Worm (Caenorhabditis elegans) whole organism, L4 larva: ENCODE results near the gene scl-8.
A peak's percentile ranks its signal among the peaks of the same experiment; 100 is the strongest.

ENCODE experiments used
- F26F4.8 ChIP-seq: fragments of 200-800 bp; sonication (Bioruptor generic); conservative IDR thresholded peaks from 2 replicates; pipeline ENCODE4 v1.3.6; 2022; ENCODE audit warnings: missing genetic modification characterization, missing compliant biosample characterization
- F37D6.2 ChIP-seq: sonication (generic microtip); optimal IDR thresholded peaks from 2 replicates; lab custom pipeline; 2016; ENCODE audit warnings: mild to moderate bottlenecking, missing genetic modification characterization, missing compliant biosample characterization
- R02D3.7 ChIP-seq: fragments of 150-350 bp; sonication (generic microtip); optimal IDR thresholded peaks from 3 replicates; lab custom pipeline; 2014; ENCODE audit warnings: missing biosample characterization, missing genetic modification characterization
- T26A8.4 ChIP-seq: fragments of 200-800 bp; sonication (Bioruptor generic); IDR thresholded peaks from 2 replicates; pipeline ENCODE4 v1.3.6; 2022; ENCODE audit warnings: missing genetic modification characterization, missing compliant biosample characterization
- Y5F2A.4 ChIP-seq: fragments of 200-800 bp; sonication (Bioruptor generic); optimal IDR thresholded peaks from 2 replicates; lab custom pipeline; 2018; ENCODE audit warnings: mild to moderate bottlenecking, missing genetic modification characterization, missing compliant biosample characterization
- Y75B8A.6 ChIP-seq: fragments of 200-800 bp; sonication (Bioruptor generic); IDR thresholded peaks from 2 replicates; pipeline ENCODE4 v1.3.6; 2022; ENCODE audit warnings: missing genetic modification reagents, missing genetic modification characterization, missing compliant biosample characterization
- ZK337.2 ChIP-seq: fragments of 200-800 bp; sonication (Bioruptor generic); IDR thresholded peaks from 2 replicates; pipeline ENCODE4 v1.3.6; 2022; ENCODE audit warnings: missing genetic modification reagents, missing genetic modification characterization, missing compliant biosample characterization
- aly-2 ChIP-seq: sonication (generic microtip); optimal IDR thresholded peaks from 2 replicates; lab custom pipeline; 2018; ENCODE audit warnings: missing biosample characterization, missing genetic modification characterization
- arid-1 ChIP-seq: fragments of 200-800 bp; sonication (Bioruptor generic); conservative IDR thresholded peaks from 2 replicates; pipeline ENCODE4 v1.3.6; 2022; ENCODE audit warnings: missing genetic modification reagents, missing genetic modification characterization, missing compliant biosample characterization
- ceh-32 ChIP-seq: sonication (generic microtip); optimal IDR thresholded peaks from 2 replicates; lab custom pipeline; 2016; ENCODE audit warnings: mild to moderate bottlenecking, missing genetic modification characterization, missing compliant biosample characterization; ENCODE audit not compliant: poor library complexity
- cey-2 ChIP-seq: sonication (generic microtip); optimal IDR thresholded peaks from 3 replicates; lab custom pipeline; 2017; ENCODE audit warnings: missing genetic modification characterization, mild to moderate bottlenecking, missing compliant biosample characterization, antibody characterized with exemption, borderline replicate concordance; ENCODE audit not compliant: insufficient read depth
- daf-8 ChIP-seq: fragments of 200-800 bp; sonication (Bioruptor generic); IDR thresholded peaks from 2 replicates; pipeline ENCODE4 v1.3.6; 2022; ENCODE audit warnings: missing genetic modification characterization, missing compliant biosample characterization
- dmd-6 ChIP-seq: fragments of 200-800 bp; sonication (Bioruptor generic); IDR thresholded peaks from 2 replicates; pipeline ENCODE4 v1.3.6; 2022; ENCODE audit warnings: missing genetic modification reagents, missing genetic modification characterization, missing compliant biosample characterization
- dmd-8 ChIP-seq: fragments of 200-800 bp; sonication (Bioruptor generic); IDR thresholded peaks from 2 replicates; pipeline ENCODE4 v1.3.6; 2022; ENCODE audit warnings: missing genetic modification characterization, missing compliant biosample characterization
- dmd-9 ChIP-seq: fragments of 200-800 bp; sonication (Bioruptor generic); IDR thresholded peaks from 2 replicates; pipeline ENCODE4 v1.3.6; 2022; ENCODE audit warnings: missing genetic modification reagents, missing genetic modification characterization, missing compliant biosample characterization
- dve-1 ChIP-seq: sonication (generic microtip); optimal IDR thresholded peaks from 2 replicates; lab custom pipeline; 2017; ENCODE audit warnings: antibody characterized with exemption, mild to moderate bottlenecking, missing genetic modification characterization, missing compliant biosample characterization; ENCODE audit not compliant: insufficient read depth
- hif-1 ChIP-seq, 2 experiments: sonication (generic microtip); optimal IDR thresholded peaks; 2 replicates each; lab custom pipeline; 2016 to 2017; ENCODE audit warnings: missing compliant biosample characterization in 2 of 2, missing genetic modification characterization in 2 of 2, missing genetic modification reagents in 2 of 2, missing genotype in 2 of 2, mild to moderate bottlenecking in 1 of 2
- hlh-11 ChIP-seq: fragments of 200-800 bp; sonication (Bioruptor generic); optimal IDR thresholded peaks from 2 replicates; lab custom pipeline; 2018; ENCODE audit warnings: mild to moderate bottlenecking, missing genetic modification characterization, missing compliant biosample characterization
- hlh-30 ChIP-seq: sonication (generic microtip); optimal IDR thresholded peaks from 2 replicates; lab custom pipeline; 2017; ENCODE audit warnings: antibody characterized with exemption, mild to moderate bottlenecking, missing genetic modification characterization, missing compliant biosample characterization; ENCODE audit not compliant: insufficient read depth
- lin-1 ChIP-seq: fragments of 200-800 bp; sonication (Bioruptor generic); IDR thresholded peaks from 2 replicates; pipeline ENCODE4 v1.3.6; 2022; ENCODE audit warnings: missing genetic modification reagents, missing genetic modification characterization, missing compliant biosample characterization
- lin-38 ChIP-seq: fragments of 200-800 bp; sonication (Bioruptor generic); IDR thresholded peaks from 2 replicates; pipeline ENCODE4 v1.3.6; 2022; ENCODE audit warnings: missing genetic modification reagents, missing genetic modification characterization, missing compliant biosample characterization
- lin-39 ChIP-seq: fragments of 150-350 bp; optimal IDR thresholded peaks from 2 replicates; lab custom pipeline; 2014; ENCODE audit warnings: missing biosample characterization, missing genetic modification reagents, missing genetic modification characterization
- lsy-2 ChIP-seq, 2 experiments: fragments of 150-350 bp in 1 of 2; sonication (generic microtip) in 1 of 2; optimal IDR thresholded peaks; 2 replicates each; lab custom pipeline; 2014 to 2017; ENCODE audit warnings: missing biosample characterization in 2 of 2, missing genetic modification characterization in 2 of 2
- madf-9 ChIP-seq: fragments of 200-800 bp; sonication (Bioruptor generic); conservative IDR thresholded peaks from 2 replicates; pipeline ENCODE4 v1.3.6; 2022; ENCODE audit warnings: missing genetic modification reagents, missing genetic modification characterization, missing compliant biosample characterization
- mdl-1 ChIP-seq, 2 experiments: fragments of 150-350 bp in 1 of 2; sonication (generic microtip) in 1 of 2; optimal IDR thresholded peaks; 2 replicates each; lab custom pipeline; 2014 to 2017; ENCODE audit warnings: missing biosample characterization in 2 of 2, missing genetic modification characterization in 2 of 2
- mes-2 ChIP-seq: sonication (generic microtip); optimal IDR thresholded peaks from 2 replicates; lab custom pipeline; 2016; ENCODE audit warnings: missing genotype, mild to moderate bottlenecking, missing genetic modification characterization, missing compliant biosample characterization; ENCODE audit not compliant: poor library complexity, severe bottlenecking
- mxl-3 ChIP-seq: fragments of 200-800 bp; sonication (Bioruptor generic); optimal IDR thresholded peaks from 2 replicates; lab custom pipeline; 2018; ENCODE audit warnings: mild to moderate bottlenecking, missing genetic modification characterization, missing compliant biosample characterization
- nhr-102 ChIP-seq: sonication (generic microtip); optimal IDR thresholded peaks from 2 replicates; lab custom pipeline; 2016; ENCODE audit warnings: mild to moderate bottlenecking, missing genetic modification characterization, moderate library complexity, missing compliant biosample characterization
- nhr-28 ChIP-seq: fragments of 150-350 bp; optimal IDR thresholded peaks from 2 replicates; lab custom pipeline; 2014; ENCODE audit warnings: missing biosample characterization, missing genetic modification characterization
- nhr-48 ChIP-seq: sonication (generic microtip); optimal IDR thresholded peaks from 2 replicates; lab custom pipeline; 2016; ENCODE audit warnings: mild to moderate bottlenecking, missing genetic modification characterization, missing compliant biosample characterization
- snpc-1.2 ChIP-seq: fragments of 200-800 bp; sonication (Bioruptor generic); IDR thresholded peaks from 2 replicates; pipeline ENCODE4 v1.3.6; 2022; ENCODE audit warnings: missing genetic modification reagents, missing genetic modification characterization, missing compliant biosample characterization
- tra-1 ChIP-seq: fragments of 200-800 bp; sonication (Bioruptor generic); IDR thresholded peaks from 2 replicates; pipeline ENCODE4 v1.3.6; 2022; ENCODE audit warnings: missing genetic modification reagents, missing genetic modification characterization, missing compliant biosample characterization
- unc-39 ChIP-seq: sonication (generic microtip); optimal IDR thresholded peaks from 2 replicates; lab custom pipeline; 2017; ENCODE audit warnings: missing biosample characterization, missing genetic modification characterization
- unc-62 ChIP-seq, 3 experiments: fragments of 150-350 bp in 1 of 3; sonication (generic microtip); optimal IDR thresholded peaks in 2 of 3; peaks in 1 of 3; 1 replicate in 1 of 3; 2 replicates in 2 of 3; lab custom pipeline; 2014 to 2017; ENCODE audit warnings: missing biosample characterization in 3 of 3, missing genetic modification characterization in 3 of 3, missing genetic modification reagents in 3 of 3, missing genotype in 1 of 3
- vab-7 ChIP-seq: fragments of 200-800 bp; sonication (Bioruptor generic); IDR thresholded peaks from 2 replicates; pipeline ENCODE4 v1.3.6; 2022; ENCODE audit warnings: missing genetic modification reagents, missing genetic modification characterization, missing compliant biosample characterization
- zag-1 ChIP-seq: fragments of 150-350 bp; optimal IDR thresholded peaks from 2 replicates; lab custom pipeline; 2014; ENCODE audit warnings: missing biosample characterization, missing genetic modification characterization
- zfp-3 ChIP-seq: fragments of 200-800 bp; sonication (Bioruptor generic); conservative IDR thresholded peaks from 2 replicates; pipeline ENCODE4 v1.3.6; 2022; ENCODE audit warnings: missing genetic modification reagents, missing genetic modification characterization, missing compliant biosample characterization
- zip-11 ChIP-seq: fragments of 200-800 bp; sonication (Bioruptor generic); IDR thresholded peaks from 2 replicates; pipeline ENCODE4 v1.3.6; 2022; ENCODE audit warnings: missing genetic modification characterization, missing compliant biosample characterization
- ztf-7 ChIP-seq: fragments of 150-350 bp; optimal IDR thresholded peaks from 2 replicates; lab custom pipeline; 2014; ENCODE audit warnings: missing biosample characterization, missing genetic modification characterization

scl-8 gene

DNA sequence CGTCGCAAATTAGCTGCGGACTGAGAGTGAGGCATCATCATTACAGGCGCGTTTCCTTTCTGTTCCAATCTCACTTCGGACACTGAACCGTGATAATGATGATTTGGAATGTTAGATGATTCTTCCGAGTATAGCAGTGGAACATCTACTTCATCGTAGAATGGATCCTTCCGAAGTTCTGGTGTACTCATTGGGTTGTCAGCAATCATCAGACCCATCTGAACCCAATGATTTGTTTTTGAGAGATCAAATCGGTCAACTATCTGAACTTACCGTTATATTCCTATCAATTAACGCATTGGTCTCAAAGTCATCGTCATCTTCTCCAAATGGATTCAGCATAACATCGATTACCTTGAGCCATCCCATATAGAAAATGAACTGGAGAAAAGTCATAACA is 36.9 kb downstream of the scl-8 start:
- TF ChIP-seq unc-62 (GFP tag; optimal IDR thresholded peaks at IDR 0.05 in 1 of 2; lab: Kevin White, UChicago) = peak in 1 of 2 experiments; percentile 94
- TF ChIP-seq unc-62 (tag; optimal IDR thresholded peaks at IDR 0.05; lab: Kevin White, UChicago) = no peak
- no peak for TF ChIP-seq zip-11 (GFP tag; lab: Robert Waterston, UW)

DNA sequence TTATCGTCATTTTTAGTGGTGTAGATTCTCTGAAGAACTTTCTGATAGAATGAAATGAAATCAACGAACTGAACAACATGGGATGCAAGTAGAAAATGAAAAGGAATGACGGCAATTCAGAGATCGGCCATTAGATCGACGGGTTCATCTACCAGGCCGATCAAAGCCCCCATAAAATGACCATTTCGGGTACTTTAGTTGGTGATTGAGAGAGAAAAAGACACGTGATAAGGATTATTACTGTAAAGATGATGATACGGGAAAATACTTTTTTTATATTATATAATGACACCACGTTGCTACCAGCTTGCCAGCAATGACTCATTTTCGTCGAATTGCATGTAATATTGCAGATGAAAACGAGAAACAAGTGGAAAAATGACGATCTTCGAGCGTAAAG is 38.2 kb downstream of the scl-8 start, which contains the start of gene best-1:
Gene best-1 (minus strand): TSS at position 29 of the 400 bp plus-strand sequence.
- TF ChIP-seq nhr-48 (tag; lab: Kevin White, UChicago) = no peak
- peak; percentile 52 for TF ChIP-seq nhr-28 (tag; lab: Kevin White, UChicago)
- no peak for TF ChIP-seq nhr-102
- TF ChIP-seq madf-9 (GFP tag; lab: Robert Waterston, UW) = no peak
- TF ChIP-seq lsy-2 (tag; optimal IDR thresholded peaks at IDR 0.05; lab: Kevin White, UChicago) = no peak
- TF ChIP-seq mdl-1 (tag; optimal IDR thresholded peaks at IDR 0.05; lab: Kevin White, UChicago) = peak in 1 of 2 experiments; percentile 67
- TF ChIP-seq dmd-9 (GFP tag; lab: Robert Waterston, UW) = no peak
- no peak for TF ChIP-seq unc-39 (tag; lab: Kevin White, UChicago)
- peak; percentile 32 for TF ChIP-seq mxl-3 (GFP tag; lab: Kevin White, UChicago)
- TF ChIP-seq R02D3.7 (tag; lab: Kevin White, UChicago) = no peak
- TF ChIP-seq lin-39 = no peak
- TF ChIP-seq hlh-11 = peak; percentile 32
- peak; percentile 5 for TF ChIP-seq hlh-30 (tag; lab: Kevin White, UChicago)
- no peak for TF ChIP-seq Y75B8A.6 (GFP tag; lab: Robert Waterston, UW)
- no peak for TF ChIP-seq mes-2 (tag; lab: Kevin White, UChicago)
- TF ChIP-seq ZK337.2 (GFP tag; lab: Robert Waterston, UW) = no peak
- TF ChIP-seq aly-2 (tag; lab: Kevin White, UChicago) = no peak
- TF ChIP-seq cey-2 = no peak
- no peak for TF ChIP-seq lin-1 (GFP tag; lab: Robert Waterston, UW)
- TF ChIP-seq dmd-6 (GFP tag; lab: Robert Waterston, UW) = 0 out of 2 replicates have a peak, but pooled peaks have one; percentile 17
- no peak for TF ChIP-seq zfp-3 (GFP tag; lab: Robert Waterston, UW)
- TF ChIP-seq, all 104 proteins: peak for 6

DNA sequence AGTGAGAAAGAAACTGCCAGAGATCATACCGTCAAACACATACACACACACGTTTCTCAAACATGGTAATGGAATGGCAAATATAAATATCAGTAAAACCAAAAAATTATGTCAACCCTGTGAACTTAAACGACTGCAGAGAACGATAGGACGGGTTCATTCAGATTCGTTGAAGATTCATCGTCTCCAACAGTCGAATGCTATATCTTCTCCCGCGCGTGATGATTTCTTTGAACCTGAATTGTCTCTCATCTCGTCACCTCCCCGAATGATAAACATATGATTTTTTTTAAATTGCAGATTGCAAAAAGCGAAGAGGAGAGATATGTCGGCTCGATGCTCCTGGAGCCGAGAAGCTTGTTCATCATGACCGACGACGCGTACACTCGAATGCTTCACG is 39.3 kb downstream of the scl-8 start:
- TF ChIP-seq Y5F2A.4 (GFP tag; lab: Kevin White, UChicago) (no peak), hlh-30 (tag; lab: Kevin White, UChicago) (peak; percentile 9), hlh-11 (peak; percentile 9), vab-7 (GFP tag; lab: Robert Waterston, UW) (no peak), mdl-1 (tag; optimal IDR thresholded peaks at IDR 0.05; lab: Kevin White, UChicago) (peak in 1 of 2 experiments; percentile 30), F37D6.2 (tag; lab: Kevin White, UChicago) (no peak), ceh-32 (tag; lab: Kevin White, UChicago) (no peak), tra-1 (GFP tag; lab: Robert Waterston, UW) (no peak), nhr-28 (tag; lab: Kevin White, UChicago) (peak; percentile 56), T26A8.4 (GFP tag; lab: Robert Waterston, UW) (no peak), daf-8 (GFP tag; lab: Robert Waterston, UW) (no peak), arid-1 (GFP tag; lab: Robert Waterston, UW) (no peak), dmd-6 (GFP tag; lab: Robert Waterston, UW) (no peak), dve-1 (no peak), snpc-1.2 (no peak)

DNA sequence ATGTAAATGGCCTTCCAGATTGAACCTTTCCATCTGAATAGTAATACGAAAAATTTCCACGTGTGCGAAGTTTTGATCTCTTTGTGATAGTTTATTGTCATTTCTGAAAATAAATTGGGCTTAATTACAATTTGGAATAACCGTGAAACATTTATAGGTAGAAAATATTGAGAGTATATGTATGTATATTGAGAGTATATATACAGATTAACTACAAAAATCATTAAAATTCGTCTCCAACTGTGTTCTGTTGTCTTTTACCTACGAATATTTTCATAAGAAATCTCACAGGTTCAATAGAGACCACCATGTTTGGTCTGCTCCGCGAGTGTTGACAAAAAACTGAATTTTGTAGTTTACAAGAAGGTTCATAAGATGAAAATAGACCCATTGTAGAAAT is 41.4 kb downstream of the scl-8 start, which contains the start of gene best-2:
Gene best-2 (minus strand): TSS at position 101 of the 400 bp plus-strand sequence.
- TF ChIP-seq hif-1 (tag; optimal IDR thresholded peaks at IDR 0.05; lab: Kevin White, UChicago) (no peak), ztf-7 (tag; lab: Kevin White, UChicago) (no peak), Y5F2A.4 (GFP tag; lab: Kevin White, UChicago) (no peak), zip-11 (GFP tag; lab: Robert Waterston, UW) (no peak), dmd-8 (GFP tag; lab: Robert Waterston, UW) (no peak), lin-38 (no peak), zag-1 (tag; lab: Kevin White, UChicago) (no peak), Y75B8A.6 (GFP tag; lab: Robert Waterston, UW) (no peak), F26F4.8 (GFP tag; lab: Robert Waterston, UW) (no peak), vab-7 (GFP tag; lab: Robert Waterston, UW) (no peak)
